Worm (Caenorhabditis elegans) whole organism, L3 larva: ENCODE measurements around the gene aqp-4.

ENCODE experiments used
- elt-3 ChIP-seq, 3 experiments: fragments of 150-350 bp in 1 of 3; sonication (generic microtip) in 2 of 3; optimal IDR thresholded peaks; 2 replicates in 2 of 3; 4 replicates in 1 of 3; lab custom pipeline; 2014 to 2017; ENCODE audit warnings: missing biosample characterization in 3 of 3, missing genetic modification characterization in 3 of 3
- fkh-10 ChIP-seq: sonication (generic microtip); optimal IDR thresholded peaks from 2 replicates; lab custom pipeline; 2017; ENCODE audit warnings: missing biosample characterization, missing genetic modification reagents, missing genetic modification characterization
- lin-39 ChIP-seq: fragments of 150-350 bp; optimal IDR thresholded peaks from 2 replicates; lab custom pipeline; 2018; ENCODE audit warnings: missing biosample characterization, missing genetic modification reagents, missing genetic modification characterization
- mdl-1 ChIP-seq: fragments of 150-350 bp; optimal IDR thresholded peaks from 2 replicates; lab custom pipeline; 2014; ENCODE audit warnings: missing biosample characterization, missing genetic modification characterization
- nhr-28 ChIP-seq: fragments of 150-350 bp; optimal IDR thresholded peaks from 2 replicates; lab custom pipeline; 2014; ENCODE audit warnings: missing biosample characterization, missing genetic modification characterization
- pha-4 ChIP-seq: fragments of 150-350 bp; optimal IDR thresholded peaks from 2 replicates; lab custom pipeline; 2014; ENCODE audit warnings: missing biosample characterization, missing genetic modification reagents, missing genetic modification characterization
- pqm-1 ChIP-seq: fragments of 150-350 bp; optimal IDR thresholded peaks from 2 replicates; lab custom pipeline; 2017; ENCODE audit warnings: missing biosample characterization, missing genetic modification characterization, inconsistent platforms
- skn-1 ChIP-seq: fragments of 150-350 bp; optimal IDR thresholded peaks from 2 replicates; lab custom pipeline; 2014; ENCODE audit warnings: missing biosample characterization, missing genetic modification characterization
- unc-39 ChIP-seq: sonication (generic microtip); optimal IDR thresholded peaks from 4 replicates; lab custom pipeline; 2017; ENCODE audit warnings: missing biosample characterization, missing genetic modification characterization

DNA sequence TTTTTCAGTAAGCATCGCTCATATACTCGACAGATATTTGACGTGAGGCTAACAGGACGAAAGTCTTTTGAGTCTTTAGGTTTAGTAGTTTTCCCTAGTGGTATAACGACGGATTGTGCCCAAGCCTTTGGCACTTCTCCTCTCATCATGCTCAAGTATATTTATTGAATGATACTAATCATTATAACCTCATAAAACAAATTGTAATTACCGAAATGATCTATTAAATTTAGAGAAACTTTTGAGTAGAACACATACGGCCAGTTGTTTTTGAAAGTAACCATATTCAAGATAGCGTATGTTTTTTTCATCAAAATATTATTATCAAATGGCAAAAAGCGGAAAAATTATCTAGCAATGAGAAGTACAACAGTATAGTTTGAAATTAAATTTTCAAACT lies 34.0 kb downstream of the aqp-4 start:
- no peak for TF ChIP-seq mdl-1 (tag; lab: Kevin White, UChicago)
- no peak for TF ChIP-seq pqm-1 (tag; lab: Kevin White, UChicago)
- TF ChIP-seq skn-1 (tag; lab: Kevin White, UChicago): no peak
- TF ChIP-seq unc-39 (tag; lab: Kevin White, UChicago): no peak
- no peak for TF ChIP-seq elt-3 (tag; optimal IDR thresholded peaks at IDR 0.05; lab: Kevin White, UChicago)
- no peak for TF ChIP-seq fkh-10 (GFP tag; lab: Kevin White, UChicago)
- TF ChIP-seq pha-4: no peak
- TF ChIP-seq nhr-28 (tag; lab: Kevin White, UChicago): no peak
- TF ChIP-seq lin-39 (tag; lab: Kevin White, UChicago): no peak
